Fruit fly (Drosophila melanogaster) whole organism, pupa: Measurements from ENCODE around the gene Clc.
A peak's percentile ranks its signal among the peaks of the same experiment; 100 is the strongest.

Experiments used
- CG12605 ChIP-seq: fragments of 200-800 bp; sonication (Bioruptor generic); IDR thresholded peaks from 2 replicates; pipeline ENCODE4 v1.3.6; 2022; ENCODE audit warnings: missing biosample characterization, missing genetic modification characterization
- CG14655 ChIP-seq: fragments of 200-800 bp; sonication (Bioruptor generic); optimal IDR thresholded peaks from 3 replicates; lab custom pipeline; 2017; ENCODE audit warnings: mild to moderate bottlenecking, missing biosample characterization, missing genetic modification reagents, missing genetic modification characterization
- CG17806 ChIP-seq: fragments of 200-800 bp; sonication (Bioruptor generic); optimal IDR thresholded peaks from 2 replicates; lab custom pipeline; 2018; ENCODE audit warnings: missing biosample characterization, mild to moderate bottlenecking, missing genetic modification characterization, moderate library complexity
- CG34367 ChIP-seq: fragments of 200-800 bp; sonication (Bioruptor generic); optimal IDR thresholded peaks from 2 replicates; lab custom pipeline; 2018; ENCODE audit warnings: missing biosample characterization, mild to moderate bottlenecking, missing genetic modification characterization
- CG4496 ChIP-seq: fragments of 200-800 bp; sonication (Bioruptor generic); IDR thresholded peaks from 3 replicates; pipeline ENCODE4 v1.3.6; 2022; ENCODE audit warnings: missing biosample characterization, missing genetic modification characterization
- CG8159 ChIP-seq: fragments of 200-800 bp; sonication (Bioruptor generic); optimal IDR thresholded peaks from 3 replicates; lab custom pipeline; 2018; ENCODE audit warnings: missing biosample characterization, mild to moderate bottlenecking, missing genetic modification characterization, moderate library complexity
- CG8301 ChIP-seq: fragments of 200-800 bp; sonication (Bioruptor generic); optimal IDR thresholded peaks from 2 replicates; lab custom pipeline; 2018; ENCODE audit warnings: missing biosample characterization, mild to moderate bottlenecking, missing genetic modification characterization
- CG9948 ChIP-seq: fragments of 200-800 bp; sonication (Bioruptor generic); optimal IDR thresholded peaks from 2 replicates; lab custom pipeline; 2018; ENCODE audit warnings: missing biosample characterization, mild to moderate bottlenecking, missing genetic modification characterization, moderate library complexity
- D1 ChIP-seq: fragments of 200-800 bp; sonication (Bioruptor generic); optimal IDR thresholded peaks from 2 replicates; lab custom pipeline; 2018; ENCODE audit warnings: missing biosample characterization, mild to moderate bottlenecking, missing genetic modification characterization, moderate library complexity
- EcR ChIP-seq: fragments of 200-800 bp; sonication (Bioruptor generic); optimal IDR thresholded peaks from 3 replicates; lab custom pipeline; 2019; ENCODE audit warnings: missing biosample characterization, missing genetic modification characterization, mild to moderate bottlenecking, moderate library complexity, missing genetic modification reagents
- Pif1B ChIP-seq: fragments of 200-800 bp; sonication (Bioruptor generic); optimal IDR thresholded peaks from 3 replicates; lab custom pipeline; 2016; ENCODE audit warnings: missing biosample characterization, missing genetic modification characterization
- fd96Ca ChIP-seq: fragments of 200-800 bp; sonication (Bioruptor generic); IDR thresholded peaks from 3 replicates; pipeline ENCODE4 v1.3.6; 2022; ENCODE audit warnings: missing biosample characterization, missing genetic modification characterization
- rn ChIP-seq: fragments of 200-800 bp; sonication (Bioruptor generic); IDR thresholded peaks from 2 replicates; pipeline ENCODE4 v1.3.6; 2022; ENCODE audit warnings: missing biosample characterization, missing genetic modification characterization

- TF ChIP-seq CG4496: no peak
- no peak for TF ChIP-seq EcR
- TF ChIP-seq CG34367 (tag; lab: Kevin White, UChicago): no peak
- peak; percentile 47 for TF ChIP-seq CG14655 (GFP tag; lab: Kevin White, UChicago)
- no peak for TF ChIP-seq rn
- TF ChIP-seq D1 (tag; lab: Kevin White, UChicago): no peak
- no peak for TF ChIP-seq CG17806 (tag; lab: Kevin White, UChicago)
- TF ChIP-seq CG9948 (tag; lab: Kevin White, UChicago): no peak
- no peak for TF ChIP-seq Pif1B (GFP tag; lab: Kevin White, UChicago)
- TF ChIP-seq fd96Ca (GFP tag; lab: Robert Waterston, UW): no peak
- TF ChIP-seq CG8301 (tag; lab: Kevin White, UChicago): no peak
- TF ChIP-seq CG12605 (GFP tag; lab: Robert Waterston, UW): no peak
- peak; percentile 16 for TF ChIP-seq CG8159
These were observed 47.7 kb upstream of the Clc start for dm6 chr3L:20192872-20193747.
